Comparison of ENCODE assay signal across 1 fruit fly cellular context in the genomic region with DNA sequence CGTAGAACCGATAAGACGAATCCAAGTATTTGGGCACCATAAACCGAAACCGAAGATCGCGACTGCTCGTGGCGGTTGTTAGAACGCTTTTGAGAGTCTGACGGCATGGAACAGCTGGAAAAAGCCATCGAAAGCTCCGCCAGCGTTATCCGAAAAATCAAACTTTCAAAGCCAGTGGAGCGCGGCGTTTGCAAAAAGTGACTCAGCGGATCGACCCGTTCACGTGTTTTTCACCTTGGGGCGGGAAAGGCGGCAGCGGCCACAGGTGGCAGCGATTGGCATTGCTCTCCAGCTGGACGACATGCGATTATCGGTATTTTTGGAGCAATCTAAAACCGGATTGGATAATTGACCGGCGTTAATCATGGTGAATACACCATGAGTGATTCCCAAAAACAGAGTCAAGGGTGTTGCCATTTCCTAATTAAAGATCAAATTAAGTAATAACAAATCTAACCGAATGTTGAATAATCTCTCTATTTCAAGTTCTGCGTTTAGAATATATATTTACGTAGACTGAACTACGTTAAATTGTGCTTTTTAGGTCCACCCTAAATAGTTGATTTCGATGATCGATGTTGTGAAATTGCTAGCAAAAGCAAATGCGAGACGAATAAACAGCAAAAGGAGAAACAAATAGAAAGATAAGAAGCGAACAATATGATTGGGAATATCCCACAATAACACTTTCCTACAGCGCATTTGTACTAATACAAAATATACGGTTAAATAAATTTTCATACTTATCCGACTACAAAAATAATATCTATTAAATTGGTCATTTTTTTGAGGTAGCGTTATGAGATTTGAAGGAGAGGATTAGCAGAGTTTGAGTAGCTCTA.
A peak's percentile ranks its signal among the peaks of the same experiment; 100 is the strongest.
TF ChIP-seq lines count a peak whose summit lies in the region.

A gene (minus strand): TSS at position 91 of the 842 bp plus-strand sequence.

TF ChIP-seq in whole organism, embryonic, 481 proteins besides CTCF, POLR2A, EP300 and RAD21 (continued from another document and continues in another):
- TF ChIP-seq CG17186 (GFP tag; optimal IDR thresholded peaks at IDR 0.05; lab: Kevin White, UChicago) = no peak
- TF ChIP-seq seq (GFP tag; IDR thresholded peaks at IDR 0.05; lab: Robert Waterston, UW) = no peak
- peak; percentile 24 for TF ChIP-seq Myb (GFP tag; optimal IDR thresholded peaks at IDR 0.05; lab: Kevin White, UChicago)
- TF ChIP-seq cwo (GFP tag; optimal IDR thresholded peaks at IDR 0.05; lab: Kevin White, UChicago) = peak; percentile 97
- peak; percentile 16 for TF ChIP-seq CG12155 (GFP tag; optimal IDR thresholded peaks at IDR 0.05; lab: Kevin White, UChicago)
- TF ChIP-seq fu2 (GFP tag; optimal IDR thresholded peaks at IDR 0.05; lab: Kevin White, UChicago) = no peak
- TF ChIP-seq Doc3 (GFP tag; IDR thresholded peaks at IDR 0.05; lab: Robert Waterston, UW; ENCODE audit: partially characterized antibody) = no peak
- no peak for TF ChIP-seq CG2202 (tag; optimal IDR thresholded peaks at IDR 0.05; lab: Kevin White, UChicago)
- TF ChIP-seq Elba2 (GFP tag; optimal IDR thresholded peaks at IDR 0.05; lab: Kevin White, UChicago) = no peak
- peak; percentile 13 for TF ChIP-seq shn (GFP tag; optimal IDR thresholded peaks at IDR 0.05; lab: Kevin White, UChicago)
- peak; percentile 7 for TF ChIP-seq CG4820 (GFP tag; optimal IDR thresholded peaks at IDR 0.05; lab: Kevin White, UChicago)
- TF ChIP-seq CG8359 (GFP tag; optimal IDR thresholded peaks at IDR 0.05; lab: Kevin White, UChicago; ENCODE audit: borderline replicate concordance) = no peak
- TF ChIP-seq Atf-2 (GFP tag; optimal IDR thresholded peaks at IDR 0.05; lab: Kevin White, UChicago) = no peak
- TF ChIP-seq CG18262 (tag; optimal IDR thresholded peaks at IDR 0.05; lab: Kevin White, UChicago) = peak; percentile 10
- no peak for TF ChIP-seq GATAe (GFP tag; conservative IDR thresholded peaks at IDR 0.05; lab: Robert Waterston, UW)
- peak; percentile 83 for TF ChIP-seq Med (GFP tag; lab: Kevin White, UChicago)
- TF ChIP-seq CG11398 (GFP tag; optimal IDR thresholded peaks at IDR 0.05; lab: Kevin White, UChicago) = peak; percentile 31
- TF ChIP-seq CG2129 (GFP tag; IDR thresholded peaks at IDR 0.05; lab: Robert Waterston, UW; ENCODE audit: partially characterized antibody) = no peak
- no peak for TF ChIP-seq Hr39 (optimal IDR thresholded peaks at IDR 0.05; lab: Kevin White, UChicago)
- TF ChIP-seq CG15269 (tag; optimal IDR thresholded peaks at IDR 0.05; lab: Kevin White, UChicago) = peak; percentile 62
- no peak; the same call in 1 of the 2 replicates for TF ChIP-seq gsb (GFP tag; IDR thresholded peaks at IDR 0.05; lab: Robert Waterston, UW)
- TF ChIP-seq az2 (GFP tag; optimal IDR thresholded peaks at IDR 0.05; lab: Kevin White, UChicago) = peak; percentile 11
- peak; percentile 55 for TF ChIP-seq PHDP (tag; optimal IDR thresholded peaks at IDR 0.05; lab: Kevin White, UChicago)
- TF ChIP-seq ac (GFP tag; optimal IDR thresholded peaks at IDR 0.05; lab: Kevin White, UChicago) = no peak
- TF ChIP-seq CG2875 (GFP tag; optimal IDR thresholded peaks at IDR 0.05; lab: Kevin White, UChicago) = peak; percentile 22
- TF ChIP-seq CG14965 (GFP tag; optimal IDR thresholded peaks at IDR 0.05; lab: Kevin White, UChicago; ENCODE audit: borderline replicate concordance) = no peak
- TF ChIP-seq vnd (GFP tag; IDR thresholded peaks at IDR 0.05; lab: Robert Waterston, UW; ENCODE audit: partially characterized antibody) = no peak
- TF ChIP-seq tll (GFP tag; optimal IDR thresholded peaks at IDR 0.05; lab: Kevin White, UChicago) = no peak
- no peak for TF ChIP-seq CG6654 (GFP tag; optimal IDR thresholded peaks at IDR 0.05; lab: Kevin White, UChicago)
- TF ChIP-seq CG15514 (GFP tag; optimal IDR thresholded peaks at IDR 0.05; lab: Kevin White, UChicago) = peak; percentile 53
- TF ChIP-seq jigr1 (GFP tag; IDR thresholded peaks at IDR 0.05; lab: Robert Waterston, UW) = no peak
- no peak for TF ChIP-seq Dip2 (GFP tag; IDR thresholded peaks at IDR 0.05; lab: Robert Waterston, UW)
- TF ChIP-seq CG10462 (GFP tag; optimal IDR thresholded peaks at IDR 0.05; lab: Kevin White, UChicago) = no peak
- no peak for TF ChIP-seq CG17612 (GFP tag; IDR thresholded peaks at IDR 0.05; lab: Robert Waterston, UW)
- peak; percentile 68 for TF ChIP-seq CG12659 (GFP tag; optimal IDR thresholded peaks at IDR 0.05; lab: Kevin White, UChicago)
- no peak for TF ChIP-seq pzg (GFP tag; optimal IDR thresholded peaks at IDR 0.05; lab: Kevin White, UChicago)
- TF ChIP-seq ci (GFP tag; IDR thresholded peaks at IDR 0.05; lab: Robert Waterston, UW) = no peak; the same call in 2 of the 3 replicates
- no peak for TF ChIP-seq CG14014 (GFP tag; IDR thresholded peaks at IDR 0.05; lab: Robert Waterston, UW)
- TF ChIP-seq CG3407 (GFP tag; optimal IDR thresholded peaks at IDR 0.05; lab: Kevin White, UChicago) = no peak
- no peak for TF ChIP-seq sisA (GFP tag; IDR thresholded peaks at IDR 0.05; lab: Robert Waterston, UW)
- no peak for TF ChIP-seq pum (GFP tag; optimal IDR thresholded peaks at IDR 0.05; lab: Kevin White, UChicago)
- TF ChIP-seq CG18011 (GFP tag; optimal IDR thresholded peaks at IDR 0.05; lab: Kevin White, UChicago) = peak; percentile 23
- TF ChIP-seq CG14860 (GFP tag; IDR thresholded peaks at IDR 0.05; lab: Robert Waterston, UW; ENCODE audit: partially characterized antibody) = no peak
- peak; percentile 69 for TF ChIP-seq CG15011 (GFP tag; optimal IDR thresholded peaks at IDR 0.05; lab: Kevin White, UChicago)
- peak; percentile 13 for TF ChIP-seq Hr3 (GFP tag; optimal IDR thresholded peaks at IDR 0.05; lab: Kevin White, UChicago)
- TF ChIP-seq fd64A (GFP tag; optimal IDR thresholded peaks at IDR 0.05; lab: Kevin White, UChicago) = peak; percentile 23
- TF ChIP-seq Mad (GFP tag; optimal IDR thresholded peaks at IDR 0.05; lab: Kevin White, UChicago) = no peak
- peak; percentile 37 for TF ChIP-seq CG18619 (GFP tag; optimal IDR thresholded peaks at IDR 0.05; lab: Kevin White, UChicago)
- peak; percentile 6 for TF ChIP-seq CG6683 (GFP tag; optimal IDR thresholded peaks at IDR 0.05; lab: Kevin White, UChicago)
- TF ChIP-seq CG13287 (GFP tag; IDR thresholded peaks at IDR 0.05; lab: Robert Waterston, UW; ENCODE audit: partially characterized antibody) = no peak
- no peak for TF ChIP-seq CG33213 (GFP tag; optimal IDR thresholded peaks at IDR 0.05; lab: Kevin White, UChicago)
- TF ChIP-seq yki (optimal IDR thresholded peaks at IDR 0.05; lab: Kevin White, UChicago) = no peak
- no peak for TF ChIP-seq CG9876 (GFP tag; optimal IDR thresholded peaks at IDR 0.05; lab: Kevin White, UChicago)
- TF ChIP-seq CG10431 (GFP tag; optimal IDR thresholded peaks at IDR 0.05; lab: Kevin White, UChicago) = peak; percentile 19
- TF ChIP-seq zen2 (GFP tag; IDR thresholded peaks at IDR 0.05; lab: Robert Waterston, UW; ENCODE audit: partially characterized antibody) = no peak
- TF ChIP-seq corto (GFP tag; optimal IDR thresholded peaks at IDR 0.05; lab: Kevin White, UChicago) = no peak
- TF ChIP-seq ato (GFP tag; IDR thresholded peaks at IDR 0.05; lab: Robert Waterston, UW; ENCODE audit: partially characterized antibody) = no peak
- no peak for TF ChIP-seq CG10321 (GFP tag; IDR thresholded peaks at IDR 0.05; lab: Robert Waterston, UW)
- TF ChIP-seq lola (GFP tag; optimal IDR thresholded peaks at IDR 0.05; lab: Kevin White, UChicago) = no peak
- TF ChIP-seq Hr51 (GFP tag; optimal IDR thresholded peaks at IDR 0.05; lab: Kevin White, UChicago) = peak in 1 of 2 experiments; percentile 73
- TF ChIP-seq CG10959 (GFP tag; IDR thresholded peaks at IDR 0.05; lab: Robert Waterston, UW) = no peak
- no peak for TF ChIP-seq en (GFP tag; optimal IDR thresholded peaks at IDR 0.05; lab: Kevin White, UChicago)
- TF ChIP-seq sc (optimal IDR thresholded peaks at IDR 0.05; lab: Kevin White, UChicago) = no peak
- TF ChIP-seq sc (GFP tag; optimal IDR thresholded peaks at IDR 0.05; lab: Kevin White, UChicago) = no peak
- TF ChIP-seq CG7745 (tag; optimal IDR thresholded peaks at IDR 0.05; lab: Kevin White, UChicago) = no peak
- TF ChIP-seq CG17802 (tag; optimal IDR thresholded peaks at IDR 0.05; lab: Kevin White, UChicago) = no peak
- TF ChIP-seq CG3838 (GFP tag; optimal IDR thresholded peaks at IDR 0.05; lab: Kevin White, UChicago) = no peak
- no peak for TF ChIP-seq NK7.1 (GFP tag; optimal IDR thresholded peaks at IDR 0.05; lab: Kevin White, UChicago)
- TF ChIP-seq Xbp1 (GFP tag; optimal IDR thresholded peaks at IDR 0.05; lab: Kevin White, UChicago) = peak; percentile 24
- no peak for TF ChIP-seq Atf3 (GFP tag; optimal IDR thresholded peaks at IDR 0.05; lab: Kevin White, UChicago)
- TF ChIP-seq luna (GFP tag; optimal IDR thresholded peaks at IDR 0.05; lab: Kevin White, UChicago) = no peak
- peak; percentile 21 for TF ChIP-seq CHES-1-like (GFP tag; optimal IDR thresholded peaks at IDR 0.05; lab: Kevin White, UChicago)
- TF ChIP-seq tap (tag; optimal IDR thresholded peaks at IDR 0.05; lab: Kevin White, UChicago) = peak; percentile 41
- TF ChIP-seq Max (GFP tag; optimal IDR thresholded peaks at IDR 0.05; lab: Kevin White, UChicago) = no peak
- no peak for TF ChIP-seq Poxn (GFP tag; IDR thresholded peaks at IDR 0.05; lab: Robert Waterston, UW)
- no peak for TF ChIP-seq CG16815 (GFP tag; optimal IDR thresholded peaks at IDR 0.05; lab: Kevin White, UChicago)
- TF ChIP-seq CG2678 (tag; optimal IDR thresholded peaks at IDR 0.05; lab: Kevin White, UChicago) = peak; percentile 73
- no peak for TF ChIP-seq onecut (GFP tag; IDR thresholded peaks at IDR 0.05; lab: Robert Waterston, UW)
- TF ChIP-seq gcm2 (GFP tag; optimal IDR thresholded peaks at IDR 0.05; lab: Kevin White, UChicago) = peak; percentile 0
- no peak for TF ChIP-seq Scr (GFP tag; IDR thresholded peaks at IDR 0.05; lab: Robert Waterston, UW; ENCODE audit: partially characterized antibody)
- peak; percentile 95 for TF ChIP-seq CG10274 (GFP tag; optimal IDR thresholded peaks at IDR 0.05; lab: Kevin White, UChicago)
- TF ChIP-seq CG8944 (GFP tag; optimal IDR thresholded peaks at IDR 0.05; lab: Kevin White, UChicago) = no peak
- TF ChIP-seq D19A (tag; optimal IDR thresholded peaks at IDR 0.05; lab: Kevin White, UChicago) = peak; percentile 40
- TF ChIP-seq CG17361 (GFP tag; IDR thresholded peaks at IDR 0.05; lab: Robert Waterston, UW) = peak; percentile 30; the same call in 1 of the 3 replicates
- peak in 1 of 2 experiments; percentile 33 for TF ChIP-seq bsh (GFP tag; optimal IDR thresholded peaks at IDR 0.05; lab: Kevin White, UChicago)
- TF ChIP-seq CG12942 (GFP tag; optimal IDR thresholded peaks at IDR 0.05; lab: Kevin White, UChicago) = no peak
- no peak for TF ChIP-seq CG1832 (GFP tag; optimal IDR thresholded peaks at IDR 0.05; lab: Kevin White, UChicago)
- no peak for TF ChIP-seq run (tag; optimal IDR thresholded peaks at IDR 0.05; lab: Kevin White, UChicago)
- peak; percentile 2 for TF ChIP-seq btn (GFP tag; optimal IDR thresholded peaks at IDR 0.05; lab: Kevin White, UChicago)
- peak; percentile 54 for TF ChIP-seq Sox100B (GFP tag; optimal IDR thresholded peaks at IDR 0.05; lab: Kevin White, UChicago)
- TF ChIP-seq sens (GFP tag; lab: Kevin White, UChicago) = peak; percentile 85
- TF ChIP-seq CG2116 (GFP tag; optimal IDR thresholded peaks at IDR 0.05; lab: Kevin White, UChicago) = peak; percentile 1
- no peak for TF ChIP-seq hkb (optimal IDR thresholded peaks at IDR 0.05; lab: Kevin White, UChicago)
- TF ChIP-seq hkb (GFP tag; IDR thresholded peaks at IDR 0.05; lab: Robert Waterston, UW) = no peak; the same call in 1 of the 2 replicates
- TF ChIP-seq CG7372 (GFP tag; IDR thresholded peaks at IDR 0.05; lab: Robert Waterston, UW) = no peak
- TF ChIP-seq CG9797 (GFP tag; optimal IDR thresholded peaks at IDR 0.05; lab: Kevin White, UChicago) = no peak
- TF ChIP-seq MESR4 (GFP tag; optimal IDR thresholded peaks at IDR 0.05; lab: Kevin White, UChicago) = no peak
- TF ChIP-seq tin (GFP tag; optimal IDR thresholded peaks at IDR 0.05; lab: Kevin White, UChicago) = no peak
- no peak for TF ChIP-seq Camta (GFP tag; optimal IDR thresholded peaks at IDR 0.05; lab: Kevin White, UChicago)
- TF ChIP-seq B-H1 (GFP tag; IDR thresholded peaks at IDR 0.05; lab: Robert Waterston, UW) = no peak
- 0 out of 2 replicates have a peak, but pooled peaks have one; percentile 31 for TF ChIP-seq Nf-YA (GFP tag; IDR thresholded peaks at IDR 0.05; lab: Robert Waterston, UW)
- TF ChIP-seq CG3163 (GFP tag; optimal IDR thresholded peaks at IDR 0.05; lab: Kevin White, UChicago) = no peak
- TF ChIP-seq Sry-δ (GFP tag; optimal IDR thresholded peaks at IDR 0.05; lab: Kevin White, UChicago) = peak; percentile 7
- no peak for TF ChIP-seq Tbp (GFP tag; optimal IDR thresholded peaks at IDR 0.05; lab: Kevin White, UChicago)
- TF ChIP-seq repo (GFP tag; optimal IDR thresholded peaks at IDR 0.05; lab: Kevin White, UChicago) = no peak
- TF ChIP-seq Antp (GFP tag; optimal IDR thresholded peaks at IDR 0.05; lab: Kevin White, UChicago) = no peak
- no peak for TF ChIP-seq CG43689 (GFP tag; IDR thresholded peaks at IDR 0.05; lab: Robert Waterston, UW)
- peak; percentile 64 for TF ChIP-seq CG6854 (GFP tag; optimal IDR thresholded peaks at IDR 0.05; lab: Kevin White, UChicago)
- TF ChIP-seq CG30431 (GFP tag; optimal IDR thresholded peaks at IDR 0.05; lab: Kevin White, UChicago) = no peak
- TF ChIP-seq Gsc (GFP tag; IDR thresholded peaks at IDR 0.05; lab: Robert Waterston, UW) = no peak
- TF ChIP-seq slp2 (GFP tag; optimal IDR thresholded peaks at IDR 0.05; lab: Kevin White, UChicago) = no peak
- TF ChIP-seq insv (GFP tag; optimal IDR thresholded peaks at IDR 0.05; lab: Kevin White, UChicago) = peak in 1 of 2 experiments; percentile 11
- no peak for TF ChIP-seq CG30020 (tag; optimal IDR thresholded peaks at IDR 0.05; lab: Kevin White, UChicago)
- no peak for TF ChIP-seq CG8478 (optimal IDR thresholded peaks at IDR 0.05; lab: Kevin White, UChicago)
- peak; percentile 29 for TF ChIP-seq ATbp (GFP tag; optimal IDR thresholded peaks at IDR 0.05; lab: Kevin White, UChicago)
- 0 out of 2 replicates have a peak, but pooled peaks have one; percentile 11 for TF ChIP-seq ranshi (GFP tag; IDR thresholded peaks at IDR 0.05; lab: Robert Waterston, UW)
- peak; percentile 37 for TF ChIP-seq CG5180 (GFP tag; optimal IDR thresholded peaks at IDR 0.05; lab: Kevin White, UChicago)
- no peak for TF ChIP-seq her (GFP tag; optimal IDR thresholded peaks at IDR 0.05; lab: Kevin White, UChicago)
- TF ChIP-seq CG12769 (tag; optimal IDR thresholded peaks at IDR 0.05; lab: Kevin White, UChicago) = peak; percentile 60
- TF ChIP-seq cg (GFP tag; optimal IDR thresholded peaks at IDR 0.05; lab: Kevin White, UChicago) = no peak
- no peak for TF ChIP-seq Hey (tag; optimal IDR thresholded peaks at IDR 0.05; lab: Kevin White, UChicago)
- no peak for TF ChIP-seq CG1529 (GFP tag; optimal IDR thresholded peaks at IDR 0.05; lab: Kevin White, UChicago)
- TF ChIP-seq NFAT (GFP tag; IDR thresholded peaks at IDR 0.05; lab: Robert Waterston, UW) = no peak
- TF ChIP-seq CG9817 (tag; optimal IDR thresholded peaks at IDR 0.05; lab: Kevin White, UChicago) = no peak
